Worm (Caenorhabditis elegans): ENCODE measurements around the gene M117.6.

The M117.6 gene

DNA sequence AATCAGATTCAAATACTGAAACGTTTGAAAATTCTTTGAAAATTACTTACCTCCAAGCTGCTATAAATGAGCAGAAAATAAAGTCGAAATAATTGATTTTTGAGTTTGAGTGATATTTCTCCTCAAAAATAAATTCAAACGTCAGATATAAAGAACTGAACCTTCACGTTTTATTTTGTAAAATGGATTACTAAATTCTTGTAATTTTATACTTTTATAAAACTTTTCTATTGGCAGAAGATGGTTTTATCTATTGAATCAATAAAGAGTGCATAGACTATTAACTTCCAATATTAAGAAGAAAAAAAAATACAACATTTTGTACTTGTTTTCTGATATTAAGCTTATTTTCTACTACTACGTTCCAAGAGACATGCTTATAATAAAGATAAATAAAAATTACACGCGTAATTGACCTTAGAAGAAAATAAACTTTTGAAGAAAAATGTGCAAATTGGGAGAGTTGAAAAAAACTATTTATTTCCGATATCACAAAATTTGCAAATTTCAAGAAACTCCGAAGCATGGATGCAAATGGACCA lies 19.9 kb upstream of the M117.6 start, which contains the start of the genes F38H4.6 and F38H4.4:
Gene F38H4.6, minus strand, starts transcription at position 101 of the 542 bp plus-strand sequence.
Gene F38H4.4, plus strand, starts transcription at position 492 of the 542 bp plus-strand sequence.
- TF ChIP-seq ZK337.2 (GFP tag; IDR thresholded peaks at IDR 0.05) = no peak
- no peak for TF ChIP-seq nhr-41 (GFP tag; IDR thresholded peaks at IDR 0.05)
- TF ChIP-seq F10B5.3 (tag; optimal IDR thresholded peaks at IDR 0.05) = no peak
- no peak for TF ChIP-seq ama-1 (optimal IDR thresholded peaks at IDR 0.05)
- no peak for TF ChIP-seq fkh-10 (GFP tag; optimal IDR thresholded peaks at IDR 0.05)
- TF ChIP-seq lin-15B (tag; optimal IDR thresholded peaks at IDR 0.05) = no peak
- TF ChIP-seq nhr-28 (tag; optimal IDR thresholded peaks at IDR 0.05) = no peak
- TF ChIP-seq mep-1 (tag; optimal IDR thresholded peaks at IDR 0.05) = no peak
- no peak for TF ChIP-seq T26A8.4 (GFP tag; IDR thresholded peaks at IDR 0.05)
- no peak for TF ChIP-seq ZK546.5 (tag; optimal IDR thresholded peaks at IDR 0.05)
- no peak for TF ChIP-seq hlh-11 (tag; optimal IDR thresholded peaks at IDR 0.05)
- no peak for TF ChIP-seq mdt-29 (GFP tag; IDR thresholded peaks at IDR 0.05)
- no peak for TF ChIP-seq madf-9 (GFP tag; conservative IDR thresholded peaks at IDR 0.05)

- TF ChIP-seq madf-5 (GFP tag; IDR thresholded peaks at IDR 0.05) (no peak), nhr-41 (GFP tag; IDR thresholded peaks at IDR 0.05) (no peak), F10B5.3 (tag; optimal IDR thresholded peaks at IDR 0.05) (no peak), ceh-20 (GFP tag; IDR thresholded peaks at IDR 0.05) (no peak), zfp-3 (GFP tag; conservative IDR thresholded peaks at IDR 0.05) (no peak), F44E2.7 (GFP tag; IDR thresholded peaks at IDR 0.05) (no peak), mdl-1 (tag; optimal IDR thresholded peaks at IDR 0.05) (no peak), sdz-12 (GFP tag; optimal IDR thresholded peaks at IDR 0.05) (no peak), aha-1 (tag) (no peak), nhr-48 (tag; optimal IDR thresholded peaks at IDR 0.05) (no peak), egl-43 (GFP tag; IDR thresholded peaks at IDR 0.05) (no peak), Y105C5A.15 (GFP tag; IDR thresholded peaks at IDR 0.05) (no peak), ceh-32 (tag; optimal IDR thresholded peaks at IDR 0.05; ENCODE audit: poor library complexity) (no peak), dve-1 (tag; optimal IDR thresholded peaks at IDR 0.05; ENCODE audit: insufficient read depth) (no peak), nhr-237 (tag; optimal IDR thresholded peaks at IDR 0.05) (no peak), lsy-2 (tag; optimal IDR thresholded peaks at IDR 0.05) (no peak)
Measured at ce11 chrIV:11842121-11842520, 14.2 kb upstream of the M117.6 start, which contains the start of gene F38H4.3. Gene F38H4.3, plus strand, starts transcription at chrIV:11842421.

- no peak for TF ChIP-seq lin-29 (GFP tag; IDR thresholded peaks at IDR 0.05)
- no peak for TF ChIP-seq nhr-41 (GFP tag; IDR thresholded peaks at IDR 0.05)
- TF ChIP-seq ceh-20 (GFP tag; IDR thresholded peaks at IDR 0.05) = no peak
- TF ChIP-seq unc-62 (GFP tag; optimal IDR thresholded peaks at IDR 0.05 in 1 of 2) = no peak
- TF ChIP-seq unc-62 (tag; optimal IDR thresholded peaks at IDR 0.05) = no peak
- TF ChIP-seq ctbp-1 (GFP tag; IDR thresholded peaks at IDR 0.05) = no peak
- no peak for TF ChIP-seq hlh-11 (tag; optimal IDR thresholded peaks at IDR 0.05)
- TF ChIP-seq lin-1 (GFP tag; IDR thresholded peaks at IDR 0.05) = no peak
- TF ChIP-seq ceh-32 (tag; optimal IDR thresholded peaks at IDR 0.05; ENCODE audit: poor library complexity) = no peak
- TF ChIP-seq Y5F2A.4 (GFP tag; optimal IDR thresholded peaks at IDR 0.05) = no peak
- TF ChIP-seq nhr-6 (tag; optimal IDR thresholded peaks at IDR 0.05) = no peak
- TF ChIP-seq snpc-1.2 (GFP tag; IDR thresholded peaks at IDR 0.05) = no peak
- no peak for TF ChIP-seq daf-19 (GFP tag; conservative IDR thresholded peaks at IDR 0.05)
Measured at ce11 chrIV:11838657-11839056, 10.7 kb upstream of the M117.6 start, which contains the start of gene fbxb-3. Gene fbxb-3, plus strand, starts transcription at chrIV:11838957.

ce11 chrIV:11833456-11833855 lies 5.5 kb upstream of the M117.6 start, which contains the start of gene M117.4:
Gene M117.4, minus strand, starts transcription at chrIV:11833556.
- TF ChIP-seq lin-38 (GFP tag; IDR thresholded peaks at IDR 0.05) = no peak
- no peak for TF ChIP-seq egl-27 (tag; optimal IDR thresholded peaks at IDR 0.05)
- no peak for TF ChIP-seq nhr-77 (tag; optimal IDR thresholded peaks at IDR 0.05)
- TF ChIP-seq pha-4 (GFP tag; IDR thresholded peaks at IDR 0.05) = no peak
- TF ChIP-seq pha-4 (tag; optimal IDR thresholded peaks at IDR 0.05) = no peak
- TF ChIP-seq tag-97 (GFP tag; IDR thresholded peaks at IDR 0.05) = no peak
- no peak for TF ChIP-seq mxl-2 (GFP tag; conservative IDR thresholded peaks at IDR 0.05)
- TF ChIP-seq dmd-9 (GFP tag; IDR thresholded peaks at IDR 0.05) = no peak
